Worm (Caenorhabditis elegans) whole organism, young adult: ENCODE measurements around the gene F40A3.1.

Source experiments
- B0336.3 ChIP-seq: fragments of 200-800 bp; sonication (Bioruptor generic); IDR thresholded peaks from 2 replicates; pipeline ENCODE4 v1.3.6; 2022; ENCODE audit warnings: missing genetic modification characterization, missing compliant biosample characterization
- F33H1.4 ChIP-seq: fragments of 200-800 bp; sonication (Bioruptor generic); IDR thresholded peaks from 2 replicates; pipeline ENCODE4 v1.3.6; 2022; ENCODE audit warnings: missing genetic modification reagents, missing genetic modification characterization, missing compliant biosample characterization
- K11D2.4 ChIP-seq: fragments of 200-800 bp; sonication (Bioruptor generic); IDR thresholded peaks from 2 replicates; pipeline ENCODE4 v1.3.6; 2022; ENCODE audit warnings: missing genetic modification reagents, missing genetic modification characterization, missing compliant biosample characterization
- T07F8.4 ChIP-seq: sonication (generic microtip); optimal IDR thresholded peaks from 2 replicates; lab custom pipeline; 2016; ENCODE audit warnings: mild to moderate bottlenecking, missing genetic modification characterization, moderate library complexity, missing compliant biosample characterization
- T26A5.8 ChIP-seq: sonication (generic microtip); optimal IDR thresholded peaks from 2 replicates; lab custom pipeline; 2016; ENCODE audit warnings: missing genetic modification characterization, missing compliant biosample characterization
- Y53F4B.3 ChIP-seq: fragments of 200-800 bp; sonication (Bioruptor generic); IDR thresholded peaks from 2 replicates; pipeline ENCODE4 v1.3.6; 2022; ENCODE audit warnings: missing genetic modification reagents, missing genetic modification characterization, missing compliant biosample characterization
- Y95B8A.8 ChIP-seq: fragments of 200-800 bp; sonication (Bioruptor generic); IDR thresholded peaks from 2 replicates; pipeline ENCODE4 v1.3.6; 2022; ENCODE audit warnings: missing genetic modification reagents, missing genetic modification characterization, missing compliant biosample characterization
- ZK185.1 ChIP-seq: sonication (generic microtip); optimal IDR thresholded peaks from 2 replicates; lab custom pipeline; 2016; ENCODE audit warnings: mild to moderate bottlenecking, missing genetic modification characterization, missing compliant biosample characterization; ENCODE audit not compliant: poor library complexity, severe bottlenecking
- akir-1 ChIP-seq: fragments of 200-800 bp; sonication (Bioruptor generic); optimal IDR thresholded peaks from 2 replicates; lab custom pipeline; 2018; ENCODE audit warnings: mild to moderate bottlenecking, missing genetic modification characterization, moderate library complexity, missing compliant biosample characterization
- atf-7 ChIP-seq: sonication (generic microtip); optimal IDR thresholded peaks from 2 replicates; lab custom pipeline; 2017; ENCODE audit warnings: mild to moderate bottlenecking, missing genetic modification characterization, missing compliant biosample characterization
- cebp-1 ChIP-seq, 2 experiments: fragments of 200-800 bp in 1 of 2; sonication (Bioruptor generic) in 1 of 2; sonication (generic microtip) in 1 of 2; IDR thresholded peaks in 1 of 2; optimal IDR thresholded peaks in 1 of 2; 2 replicates each; pipeline versions ENCODE4 v1.3.6 to Lab custom; 2017 to 2022; ENCODE audit warnings: missing compliant biosample characterization in 2 of 2, missing genetic modification characterization in 2 of 2, mild to moderate bottlenecking in 1 of 2, missing genetic modification reagents in 1 of 2, moderate library complexity in 1 of 2
- ceh-27 ChIP-seq: fragments of 200-800 bp; sonication (Bioruptor generic); optimal IDR thresholded peaks from 2 replicates; lab custom pipeline; 2018; ENCODE audit warnings: mild to moderate bottlenecking, missing genetic modification characterization, moderate library complexity, missing compliant biosample characterization
- ceh-79 ChIP-seq: sonication (generic microtip); optimal IDR thresholded peaks from 2 replicates; lab custom pipeline; 2017; ENCODE audit warnings: mild to moderate bottlenecking, missing genetic modification characterization, missing compliant biosample characterization
- ceh-91 ChIP-seq: fragments of 200-800 bp; sonication (Bioruptor generic); IDR thresholded peaks from 2 replicates; pipeline ENCODE4 v1.3.6; 2022; ENCODE audit warnings: missing genetic modification reagents, missing genetic modification characterization, missing compliant biosample characterization
- chd-7 ChIP-seq: sonication (generic microtip); optimal IDR thresholded peaks from 2 replicates; lab custom pipeline; 2016; ENCODE audit warnings: mild to moderate bottlenecking, missing genetic modification characterization, moderate library complexity, missing compliant biosample characterization
- die-1 ChIP-seq: sonication (generic microtip); optimal IDR thresholded peaks from 2 replicates; lab custom pipeline; 2016; ENCODE audit warnings: missing genotype, mild to moderate bottlenecking, missing genetic modification characterization, missing compliant biosample characterization
- dox-1 ChIP-seq: fragments of 200-800 bp; sonication (Bioruptor generic); IDR thresholded peaks from 2 replicates; pipeline ENCODE4 v1.3.6; 2022; ENCODE audit warnings: missing genetic modification reagents, missing genetic modification characterization, missing compliant biosample characterization
- efl-1 ChIP-seq: fragments of 150-350 bp; optimal IDR thresholded peaks from 2 replicates; lab custom pipeline; 2014; ENCODE audit warnings: missing biosample characterization, missing genetic modification reagents, missing genetic modification characterization
- egrh-3 ChIP-seq: fragments of 200-800 bp; sonication (Bioruptor generic); IDR thresholded peaks from 2 replicates; pipeline ENCODE4 v1.3.6; 2022; ENCODE audit warnings: missing genetic modification reagents, missing genetic modification characterization, missing compliant biosample characterization
- ets-4 ChIP-seq: fragments of 200-800 bp; sonication (Bioruptor generic); optimal IDR thresholded peaks from 2 replicates; lab custom pipeline; 2018; ENCODE audit warnings: mild to moderate bottlenecking, missing genetic modification characterization, missing compliant biosample characterization
- fkh-3 ChIP-seq: sonication (generic microtip); optimal IDR thresholded peaks from 2 replicates; lab custom pipeline; 2016; ENCODE audit warnings: mild to moderate bottlenecking, missing genetic modification characterization, missing compliant biosample characterization
- hlh-12 ChIP-seq: sonication (generic microtip); optimal IDR thresholded peaks from 2 replicates; lab custom pipeline; 2016; ENCODE audit warnings: missing genetic modification characterization, missing compliant biosample characterization
- hmg-1.2 ChIP-seq: fragments of 200-800 bp; sonication (Bioruptor generic); IDR thresholded peaks from 2 replicates; pipeline ENCODE4 v1.3.6; 2022; ENCODE audit warnings: missing genetic modification reagents, missing genetic modification characterization, missing compliant biosample characterization
- hsf-1 ChIP-seq: fragments of 200-800 bp; sonication (Bioruptor generic); IDR thresholded peaks from 2 replicates; pipeline ENCODE4 v1.3.6; 2022; ENCODE audit warnings: missing genetic modification reagents, missing genetic modification characterization, missing compliant biosample characterization
- let-526 ChIP-seq: fragments of 200-800 bp; sonication (Bioruptor generic); IDR thresholded peaks from 2 replicates; pipeline ENCODE4 v1.3.6; 2022; ENCODE audit warnings: missing genetic modification reagents, missing genetic modification characterization, missing compliant biosample characterization
- let-607 ChIP-seq, 2 experiments: fragments of 200-800 bp in 1 of 2; sonication (Bioruptor generic) in 1 of 2; sonication (generic microtip) in 1 of 2; optimal IDR thresholded peaks; 2 replicates each; lab custom pipeline; 2016 to 2018; ENCODE audit warnings: mild to moderate bottlenecking in 2 of 2, missing compliant biosample characterization in 2 of 2, missing genetic modification characterization in 2 of 2, moderate library complexity in 2 of 2, missing genotype in 1 of 2
- lin-40 ChIP-seq: sonication (generic microtip); optimal IDR thresholded peaks from 2 replicates; lab custom pipeline; 2016; ENCODE audit warnings: missing genetic modification characterization, mild to moderate bottlenecking, missing compliant biosample characterization, missing genotype, missing genetic modification reagents
- madf-10 ChIP-seq: sonication (generic microtip); optimal IDR thresholded peaks from 2 replicates; lab custom pipeline; 2016; ENCODE audit warnings: mild to moderate bottlenecking, missing genetic modification characterization, missing compliant biosample characterization
- madf-3 ChIP-seq: fragments of 200-800 bp; sonication (Bioruptor generic); IDR thresholded peaks from 2 replicates; pipeline ENCODE4 v1.3.6; 2022; ENCODE audit warnings: missing genetic modification reagents, missing genetic modification characterization, missing compliant biosample characterization
- madf-6 ChIP-seq: fragments of 200-800 bp; sonication (Bioruptor generic); IDR thresholded peaks from 2 replicates; pipeline ENCODE4 v1.3.6; 2022; ENCODE audit warnings: missing genetic modification reagents, missing genetic modification characterization, missing compliant biosample characterization
- mcd-1 ChIP-seq: fragments of 200-800 bp; sonication (Bioruptor generic); IDR thresholded peaks from 2 replicates; pipeline ENCODE4 v1.3.6; 2022; ENCODE audit warnings: missing genetic modification reagents, missing genetic modification characterization, missing compliant biosample characterization
- mel-28 ChIP-seq: sonication (generic microtip); optimal IDR thresholded peaks from 2 replicates; lab custom pipeline; 2016; ENCODE audit warnings: borderline replicate concordance, mild to moderate bottlenecking, missing genetic modification characterization, missing compliant biosample characterization
- nfyb-1 ChIP-seq: fragments of 200-800 bp; sonication (Bioruptor generic); IDR thresholded peaks from 2 replicates; pipeline ENCODE4 v1.3.6; 2022; ENCODE audit warnings: missing genetic modification reagents, missing genetic modification characterization, missing compliant biosample characterization
- nhr-179 ChIP-seq: sonication (generic microtip); optimal IDR thresholded peaks from 2 replicates; lab custom pipeline; 2016; ENCODE audit warnings: mild to moderate bottlenecking, missing genetic modification characterization, missing compliant biosample characterization
- nhr-80 ChIP-seq: sonication (generic microtip); optimal IDR thresholded peaks from 2 replicates; lab custom pipeline; 2016; ENCODE audit warnings: missing genetic modification characterization, missing compliant biosample characterization
- nhr-90 ChIP-seq: sonication (generic microtip); optimal IDR thresholded peaks from 2 replicates; lab custom pipeline; 2016; ENCODE audit warnings: missing genotype, mild to moderate bottlenecking, missing genetic modification characterization, missing compliant biosample characterization
- pbrm-1 ChIP-seq: fragments of 200-800 bp; sonication (Bioruptor generic); IDR thresholded peaks from 2 replicates; pipeline ENCODE4 v1.3.6; 2022; ENCODE audit warnings: missing genetic modification reagents, missing genetic modification characterization, missing compliant biosample characterization
- repo-1 ChIP-seq: sonication (generic microtip); optimal IDR thresholded peaks from 2 replicates; lab custom pipeline; 2017; ENCODE audit warnings: mild to moderate bottlenecking, missing genetic modification characterization, missing compliant biosample characterization
- sdz-38 ChIP-seq: sonication (generic microtip); optimal IDR thresholded peaks from 2 replicates; lab custom pipeline; 2016; ENCODE audit warnings: missing genotype, missing genetic modification characterization, missing compliant biosample characterization
- snpc-1.3 ChIP-seq: sonication (generic microtip); optimal IDR thresholded peaks from 2 replicates; lab custom pipeline; 2017; ENCODE audit warnings: missing genetic modification characterization, mild to moderate bottlenecking, missing compliant biosample characterization, antibody characterized with exemption, moderate library complexity, missing genotype, missing genetic modification reagents; ENCODE audit not compliant: insufficient read depth
- snpc-4 ChIP-seq, 5 experiments: fragments of 150-350 bp in 1 of 5; sonication (generic microtip) in 4 of 5; optimal IDR thresholded peaks; 2 replicates each; lab custom pipeline; 2014 to 2018; ENCODE audit warnings: missing genetic modification characterization in 5 of 5, missing biosample characterization in 3 of 5, antibody characterized with exemption in 2 of 5, mild to moderate bottlenecking in 2 of 5, missing compliant biosample characterization in 2 of 5, missing genotype in 2 of 5, moderate library complexity in 2 of 5, missing genetic modification reagents in 1 of 5
- somi-1 ChIP-seq: fragments of 200-800 bp; sonication (Bioruptor generic); optimal IDR thresholded peaks from 2 replicates; lab custom pipeline; 2018; ENCODE audit warnings: mild to moderate bottlenecking, missing genetic modification characterization, missing compliant biosample characterization
- tbp1 ChIP-seq: fragments of 200-800 bp; sonication (Bioruptor generic); optimal IDR thresholded peaks from 2 replicates; lab custom pipeline; 2018; ENCODE audit warnings: mild to moderate bottlenecking, missing genetic modification characterization, missing compliant biosample characterization
- tlf-1 ChIP-seq: fragments of 200-800 bp; sonication (Bioruptor generic); optimal IDR thresholded peaks from 2 replicates; lab custom pipeline; 2018; ENCODE audit warnings: mild to moderate bottlenecking, missing genetic modification characterization, missing compliant biosample characterization
- zfh-2 ChIP-seq: fragments of 200-800 bp; sonication (Bioruptor generic); conservative IDR thresholded peaks from 2 replicates; pipeline ENCODE4 v1.3.6; 2022; ENCODE audit warnings: missing genetic modification reagents, missing genetic modification characterization, missing compliant biosample characterization
- zim-3 ChIP-seq: sonication (generic microtip); optimal IDR thresholded peaks from 2 replicates; lab custom pipeline; 2017; ENCODE audit warnings: mild to moderate bottlenecking, missing genetic modification characterization, moderate library complexity, missing compliant biosample characterization
- ztf-22 ChIP-seq: fragments of 200-800 bp; sonication (Bioruptor generic); optimal IDR thresholded peaks from 2 replicates; lab custom pipeline; 2018; ENCODE audit warnings: mild to moderate bottlenecking, missing genetic modification characterization, moderate library complexity, missing compliant biosample characterization

F40A3.1 gene

ce11 chrV:7854603-7855002, 36.7 kb upstream of the F40A3.1 start, which contains the start of the genes C37C3.9 and C37C3.18:
TSS of gene C37C3.9 (minus strand) at chrV:7854700.
TSS of gene C37C3.18 (plus strand) at chrV:7854993.
- TF ChIP-seq F33H1.4 (GFP tag; lab: Robert Waterston, UW) (no peak), K11D2.4 (GFP tag; lab: Robert Waterston, UW) (peak; percentile 38; the same call in 1 of the 2 replicates), madf-3 (GFP tag; lab: Robert Waterston, UW) (no peak), T07F8.4 (tag; lab: Kevin White, UChicago) (no peak), madf-10 (tag; lab: Kevin White, UChicago) (no peak), snpc-1.3 (tag; lab: Kevin White, UChicago) (no peak), zfh-2 (GFP tag; lab: Robert Waterston, UW) (peak; percentile 93), zim-3 (tag; lab: Kevin White, UChicago) (no peak), ZK185.1 (tag; lab: Kevin White, UChicago) (peak; percentile 12), tlf-1 (no peak), let-607 (tag; optimal IDR thresholded peaks at IDR 0.05; lab: Kevin White, UChicago) (peak; percentile 73 to 90), efl-1 (GFP tag; lab: Kevin White, UChicago) (no peak), ets-4 (GFP tag; lab: Kevin White, UChicago) (peak; percentile 21), nfyb-1 (GFP tag; lab: Robert Waterston, UW) (peak; percentile 86), nhr-179 (tag; lab: Kevin White, UChicago) (no peak), cebp-1 (GFP tag; IDR thresholded peaks at IDR 0.05; lab: Robert Waterston, UW) (peak; percentile 90), cebp-1 (tag; optimal IDR thresholded peaks at IDR 0.05; lab: Kevin White, UChicago) (peak; percentile 97), ceh-27 (GFP tag; lab: Kevin White, UChicago) (peak; percentile 75), Y95B8A.8 (0 out of 2 replicates have a peak, but pooled peaks have one; percentile 6), dox-1 (peak; percentile 82), atf-7 (peak; percentile 91), B0336.3 (peak; percentile 70; the same call in 1 of the 2 replicates), T26A5.8 (tag; lab: Kevin White, UChicago) (no peak), hlh-12 (tag; lab: Kevin White, UChicago) (no peak), tbp1 (GFP tag; lab: Kevin White, UChicago) (peak; percentile 26), lin-40 (tag; lab: Kevin White, UChicago) (peak; percentile 48), hmg-1.2 (peak; percentile 96), pbrm-1 (GFP tag; lab: Robert Waterston, UW) (peak; percentile 54; the same call in 1 of the 2 replicates), Y53F4B.3 (GFP tag; lab: Robert Waterston, UW) (no peak), repo-1 (peak; percentile 50), madf-6 (GFP tag; lab: Robert Waterston, UW) (peak; percentile 5; the same call in 1 of the 2 replicates), nhr-80 (tag; lab: Kevin White, UChicago) (peak; percentile 71), ceh-79 (no peak), somi-1 (GFP tag; lab: Kevin White, UChicago) (peak; percentile 50), hsf-1 (GFP tag; lab: Robert Waterston, UW) (0 out of 2 replicates have a peak, but pooled peaks have one; percentile 32), let-526 (GFP tag; lab: Robert Waterston, UW) (peak; percentile 50; the same call in 1 of the 2 replicates), nhr-90 (tag; lab: Kevin White, UChicago) (no peak), die-1 (no peak), snpc-4 (GFP tag; optimal IDR thresholded peaks at IDR 0.05; lab: Kevin White, UChicago) (no peak), snpc-4 (tag; optimal IDR thresholded peaks at IDR 0.05; lab: Kevin White, UChicago) (peak; percentile 72 to 79 (median 76)), fkh-3 (tag; lab: Kevin White, UChicago) (no peak), mel-28 (tag; lab: Kevin White, UChicago) (peak; percentile 27), sdz-38 (tag; lab: Kevin White, UChicago) (no peak), chd-7 (tag; lab: Kevin White, UChicago) (peak; percentile 41), akir-1 (GFP tag; lab: Kevin White, UChicago) (peak; percentile 50), egrh-3 (GFP tag; lab: Robert Waterston, UW) (0 out of 2 replicates have a peak, but pooled peaks have one; percentile 27), ceh-91 (GFP tag; lab: Robert Waterston, UW) (no peak), ztf-22 (GFP tag; lab: Kevin White, UChicago) (peak; percentile 16), mcd-1 (peak; percentile 44; the same call in 1 of the 2 replicates)
